Worm (Caenorhabditis elegans) whole organism, L4 larva: Measurements from ENCODE around the gene nhr-253.
A peak's percentile ranks its signal among the peaks of the same experiment; 100 is the strongest.

Source experiments
- F44E2.7 ChIP-seq: fragments of 200-800 bp; sonication (Bioruptor generic); IDR thresholded peaks from 2 replicates; pipeline ENCODE4 v2.1.2; 2022; ENCODE audit warnings: missing genetic modification characterization, missing compliant biosample characterization
- R02D3.7 ChIP-seq: fragments of 150-350 bp; sonication (generic microtip); optimal IDR thresholded peaks from 3 replicates; lab custom pipeline; 2014; ENCODE audit warnings: missing biosample characterization, missing genetic modification characterization
- T20F7.1 ChIP-seq: fragments of 200-800 bp; sonication (Bioruptor generic); optimal IDR thresholded peaks from 2 replicates; lab custom pipeline; 2018; ENCODE audit warnings: mild to moderate bottlenecking, missing genetic modification characterization, missing compliant biosample characterization
- T26A8.4 ChIP-seq: fragments of 200-800 bp; sonication (Bioruptor generic); IDR thresholded peaks from 2 replicates; pipeline ENCODE4 v1.3.6; 2022; ENCODE audit warnings: missing genetic modification characterization, missing compliant biosample characterization
- Y48G9A.11 ChIP-seq: fragments of 200-800 bp; sonication (Bioruptor generic); IDR thresholded peaks from 2 replicates; pipeline ENCODE4 v1.3.6; 2022; ENCODE audit warnings: missing genetic modification reagents, missing genetic modification characterization, missing compliant biosample characterization
- Y75B8A.6 ChIP-seq: fragments of 200-800 bp; sonication (Bioruptor generic); IDR thresholded peaks from 2 replicates; pipeline ENCODE4 v1.3.6; 2022; ENCODE audit warnings: missing genetic modification reagents, missing genetic modification characterization, missing compliant biosample characterization
- aly-2 ChIP-seq: sonication (generic microtip); optimal IDR thresholded peaks from 2 replicates; lab custom pipeline; 2018; ENCODE audit warnings: missing biosample characterization, missing genetic modification characterization
- ama-1 ChIP-seq: fragments of 150-350 bp; optimal IDR thresholded peaks from 2 replicates; lab custom pipeline; 2014; ENCODE audit warnings: inconsistent platforms, mixed read lengths
- arid-1 ChIP-seq: fragments of 200-800 bp; sonication (Bioruptor generic); conservative IDR thresholded peaks from 2 replicates; pipeline ENCODE4 v1.3.6; 2022; ENCODE audit warnings: missing genetic modification reagents, missing genetic modification characterization, missing compliant biosample characterization
- ceh-20 ChIP-seq: fragments of 200-800 bp; sonication (Bioruptor generic); IDR thresholded peaks from 2 replicates; pipeline ENCODE4 v1.3.6; 2022; ENCODE audit warnings: missing genetic modification reagents, missing genetic modification characterization, missing compliant biosample characterization
- ceh-28 ChIP-seq: fragments of 150-350 bp; optimal IDR thresholded peaks from 2 replicates; lab custom pipeline; 2014; ENCODE audit warnings: missing biosample characterization, missing genetic modification reagents, missing genetic modification characterization
- ceh-32 ChIP-seq: sonication (generic microtip); optimal IDR thresholded peaks from 2 replicates; lab custom pipeline; 2016; ENCODE audit warnings: mild to moderate bottlenecking, missing genetic modification characterization, missing compliant biosample characterization; ENCODE audit not compliant: poor library complexity
- ceh-44 ChIP-seq: fragments of 200-800 bp; sonication (Bioruptor generic); IDR thresholded peaks from 2 replicates; pipeline ENCODE4 v1.3.6; 2022; ENCODE audit warnings: missing genetic modification reagents, missing genetic modification characterization, missing compliant biosample characterization
- ceh-62 ChIP-seq: sonication (generic microtip); optimal IDR thresholded peaks from 2 replicates; lab custom pipeline; 2017; ENCODE audit warnings: missing biosample characterization, missing genetic modification characterization
- ces-1 ChIP-seq: fragments of 150-350 bp; sonication (generic microtip); optimal IDR thresholded peaks from 4 replicates; lab custom pipeline; 2014; ENCODE audit warnings: missing biosample characterization, missing genetic modification reagents, missing genetic modification characterization
- cey-2 ChIP-seq: sonication (generic microtip); optimal IDR thresholded peaks from 3 replicates; lab custom pipeline; 2017; ENCODE audit warnings: missing genetic modification characterization, mild to moderate bottlenecking, missing compliant biosample characterization, antibody characterized with exemption, borderline replicate concordance; ENCODE audit not compliant: insufficient read depth
- daf-19 ChIP-seq: fragments of 200-800 bp; sonication (Bioruptor generic); conservative IDR thresholded peaks from 2 replicates; pipeline ENCODE4 v1.3.6; 2022; ENCODE audit warnings: missing genetic modification characterization, missing compliant biosample characterization
- dmd-6 ChIP-seq: fragments of 200-800 bp; sonication (Bioruptor generic); IDR thresholded peaks from 2 replicates; pipeline ENCODE4 v1.3.6; 2022; ENCODE audit warnings: missing genetic modification reagents, missing genetic modification characterization, missing compliant biosample characterization
- duxl-1 ChIP-seq: sonication (generic microtip); optimal IDR thresholded peaks from 2 replicates; lab custom pipeline; 2016; ENCODE audit warnings: mild to moderate bottlenecking, missing genetic modification characterization, moderate library complexity, missing compliant biosample characterization; ENCODE audit not compliant: poor library complexity
- egl-27 ChIP-seq: sonication (generic microtip); optimal IDR thresholded peaks from 3 replicates; lab custom pipeline; 2017; ENCODE audit warnings: missing biosample characterization, missing genetic modification reagents, missing genetic modification characterization
- egl-43 ChIP-seq: fragments of 200-800 bp; sonication (Bioruptor generic); IDR thresholded peaks from 2 replicates; pipeline ENCODE4 v1.3.6; 2022; ENCODE audit warnings: missing genetic modification reagents, missing genetic modification characterization, missing compliant biosample characterization
- hif-1 ChIP-seq, 2 experiments: sonication (generic microtip); optimal IDR thresholded peaks; 2 replicates each; lab custom pipeline; 2016 to 2017; ENCODE audit warnings: missing compliant biosample characterization in 2 of 2, missing genetic modification characterization in 2 of 2, missing genetic modification reagents in 2 of 2, missing genotype in 2 of 2, mild to moderate bottlenecking in 1 of 2
- hlh-11 ChIP-seq: fragments of 200-800 bp; sonication (Bioruptor generic); optimal IDR thresholded peaks from 2 replicates; lab custom pipeline; 2018; ENCODE audit warnings: mild to moderate bottlenecking, missing genetic modification characterization, missing compliant biosample characterization
- hlh-30 ChIP-seq: sonication (generic microtip); optimal IDR thresholded peaks from 2 replicates; lab custom pipeline; 2017; ENCODE audit warnings: antibody characterized with exemption, mild to moderate bottlenecking, missing genetic modification characterization, missing compliant biosample characterization; ENCODE audit not compliant: insufficient read depth
- lim-7 ChIP-seq: fragments of 200-800 bp; sonication (Bioruptor generic); IDR thresholded peaks from 2 replicates; pipeline ENCODE4 v1.3.6; 2022; ENCODE audit warnings: missing genetic modification characterization, missing compliant biosample characterization
- lin-15B ChIP-seq: fragments of 150-350 bp; sonication (generic microtip); optimal IDR thresholded peaks from 3 replicates; lab custom pipeline; 2014; ENCODE audit warnings: missing biosample characterization, missing genetic modification characterization
- lir-3 ChIP-seq: sonication (generic microtip); optimal IDR thresholded peaks from 2 replicates; lab custom pipeline; 2016; ENCODE audit warnings: mild to moderate bottlenecking, missing genetic modification characterization, missing compliant biosample characterization
- lsy-2 ChIP-seq, 2 experiments: fragments of 150-350 bp in 1 of 2; sonication (generic microtip) in 1 of 2; optimal IDR thresholded peaks; 2 replicates each; lab custom pipeline; 2014 to 2017; ENCODE audit warnings: missing biosample characterization in 2 of 2, missing genetic modification characterization in 2 of 2
- mdt-29 ChIP-seq: fragments of 200-800 bp; sonication (Bioruptor generic); IDR thresholded peaks from 2 replicates; pipeline ENCODE4 v1.3.6; 2022; ENCODE audit warnings: missing genetic modification reagents, missing genetic modification characterization, missing compliant biosample characterization
- mxl-2 ChIP-seq: fragments of 200-800 bp; sonication (Bioruptor generic); conservative IDR thresholded peaks from 2 replicates; pipeline ENCODE4 v1.3.6; 2022; ENCODE audit warnings: missing genetic modification reagents, missing genetic modification characterization, missing compliant biosample characterization
- mxl-3 ChIP-seq: fragments of 200-800 bp; sonication (Bioruptor generic); optimal IDR thresholded peaks from 2 replicates; lab custom pipeline; 2018; ENCODE audit warnings: mild to moderate bottlenecking, missing genetic modification characterization, missing compliant biosample characterization
- nhr-102 ChIP-seq: sonication (generic microtip); optimal IDR thresholded peaks from 2 replicates; lab custom pipeline; 2016; ENCODE audit warnings: mild to moderate bottlenecking, missing genetic modification characterization, moderate library complexity, missing compliant biosample characterization
- nhr-48 ChIP-seq: sonication (generic microtip); optimal IDR thresholded peaks from 2 replicates; lab custom pipeline; 2016; ENCODE audit warnings: mild to moderate bottlenecking, missing genetic modification characterization, missing compliant biosample characterization
- nhr-76 ChIP-seq: fragments of 150-350 bp; optimal IDR thresholded peaks from 2 replicates; lab custom pipeline; 2014; ENCODE audit warnings: missing biosample characterization, missing genetic modification characterization
- nhr-77 ChIP-seq: fragments of 150-350 bp; optimal IDR thresholded peaks from 2 replicates; lab custom pipeline; 2014; ENCODE audit warnings: missing biosample characterization, missing genetic modification characterization
- pha-4 ChIP-seq, 2 experiments: fragments of 150-350 bp in 1 of 2; fragments of 200-800 bp in 1 of 2; sonication (Bioruptor generic) in 1 of 2; IDR thresholded peaks in 1 of 2; optimal IDR thresholded peaks in 1 of 2; 2 replicates each; pipeline versions ENCODE4 v1.3.6 to Lab custom; 2014 to 2022; ENCODE audit warnings: missing genetic modification characterization in 2 of 2, missing genetic modification reagents in 2 of 2, missing biosample characterization in 1 of 2, missing compliant biosample characterization in 1 of 2
- pqm-1 ChIP-seq: sonication (generic microtip); optimal IDR thresholded peaks from 2 replicates; lab custom pipeline; 2017; ENCODE audit warnings: missing biosample characterization, missing genetic modification characterization
- rbr-2 ChIP-seq: sonication (generic microtip); optimal IDR thresholded peaks from 2 replicates; lab custom pipeline; 2016; ENCODE audit warnings: missing genotype, missing genetic modification characterization, missing compliant biosample characterization
- sdz-12 ChIP-seq: fragments of 200-800 bp; sonication (Bioruptor generic); optimal IDR thresholded peaks from 2 replicates; lab custom pipeline; 2018; ENCODE audit warnings: mild to moderate bottlenecking, missing genetic modification characterization, missing compliant biosample characterization
- skn-1 ChIP-seq: fragments of 150-350 bp; optimal IDR thresholded peaks from 2 replicates; lab custom pipeline; 2014; ENCODE audit warnings: missing biosample characterization, missing genetic modification characterization
- tag-97 ChIP-seq: fragments of 200-800 bp; sonication (Bioruptor generic); IDR thresholded peaks from 2 replicates; pipeline ENCODE4 v1.3.6; 2022; ENCODE audit warnings: missing genetic modification characterization, missing compliant biosample characterization
- tra-1 ChIP-seq: fragments of 200-800 bp; sonication (Bioruptor generic); IDR thresholded peaks from 2 replicates; pipeline ENCODE4 v1.3.6; 2022; ENCODE audit warnings: missing genetic modification reagents, missing genetic modification characterization, missing compliant biosample characterization
- unc-130 ChIP-seq: sonication (generic microtip); optimal IDR thresholded peaks from 2 replicates; lab custom pipeline; 2016; ENCODE audit warnings: missing genetic modification reagents, missing genetic modification characterization, missing compliant biosample characterization
- zfp-3 ChIP-seq: fragments of 200-800 bp; sonication (Bioruptor generic); conservative IDR thresholded peaks from 2 replicates; pipeline ENCODE4 v1.3.6; 2022; ENCODE audit warnings: missing genetic modification reagents, missing genetic modification characterization, missing compliant biosample characterization
- zip-2 ChIP-seq: fragments of 150-350 bp; optimal IDR thresholded peaks from 2 replicates; lab custom pipeline; 2014; ENCODE audit warnings: missing biosample characterization, missing genetic modification characterization

Gene nhr-253

ce11 chrV:396309-396708 lies at the start of gene nhr-253:
Gene nhr-253 (plus strand): TSS chrV:396593.
- TF ChIP-seq ceh-62 (tag; lab: Kevin White, UChicago) (no peak), skn-1 (tag; lab: Kevin White, UChicago) (no peak), R02D3.7 (tag; lab: Kevin White, UChicago) (no peak), egl-27 (tag; lab: Kevin White, UChicago) (no peak), mdt-29 (GFP tag; lab: Robert Waterston, UW) (no peak), T26A8.4 (GFP tag; lab: Robert Waterston, UW) (no peak), lsy-2 (tag; optimal IDR thresholded peaks at IDR 0.05; lab: Kevin White, UChicago) (no peak), pqm-1 (tag; lab: Kevin White, UChicago) (no peak)

DNA sequence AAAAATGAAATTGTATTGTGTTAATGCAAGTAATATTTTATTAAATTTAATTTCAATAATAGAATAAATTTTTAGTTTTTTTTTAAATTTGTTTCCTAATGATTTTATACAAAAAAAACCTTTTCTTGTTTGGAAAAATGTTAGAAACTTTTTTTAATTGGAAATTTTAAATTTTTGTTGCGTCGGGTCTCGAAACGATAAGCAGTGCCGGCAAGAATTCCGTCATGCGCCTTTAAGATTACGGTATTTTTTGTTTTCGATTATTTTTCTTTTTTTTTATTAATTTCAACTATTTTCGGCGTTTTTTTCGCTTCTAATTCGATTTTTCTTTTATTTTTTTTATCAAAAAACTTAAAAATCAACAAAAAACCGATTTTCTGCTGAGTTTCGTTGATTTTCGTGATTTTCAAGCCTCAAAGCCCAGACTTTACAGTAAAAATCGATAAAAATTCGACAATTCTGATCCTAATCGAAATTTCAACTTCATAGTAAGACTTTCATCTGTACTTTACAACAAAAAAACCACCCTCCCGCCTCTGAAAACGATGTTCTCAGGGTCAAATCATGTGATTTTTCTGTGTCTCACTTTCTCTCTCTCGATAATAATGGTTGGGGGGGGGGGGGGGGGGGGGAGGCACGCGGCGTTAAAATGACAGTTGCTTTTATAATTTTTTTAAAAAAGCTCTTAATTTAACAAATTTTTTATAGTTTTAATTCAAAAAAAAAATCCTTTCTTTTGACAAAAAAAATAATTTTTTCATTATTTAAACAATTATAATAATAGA lies 48.6 kb upstream of the nhr-253 start:
- TF ChIP-seq hlh-11 (tag; lab: Kevin White, UChicago) (peak; percentile 70), Y48G9A.11 (no peak), tag-97 (GFP tag; lab: Robert Waterston, UW) (no peak), sdz-12 (GFP tag; lab: Kevin White, UChicago) (no peak), dmd-6 (GFP tag; lab: Robert Waterston, UW) (peak; percentile 17; the same call in 1 of the 2 replicates), hlh-30 (tag; lab: Kevin White, UChicago) (peak; percentile 5)

DNA sequence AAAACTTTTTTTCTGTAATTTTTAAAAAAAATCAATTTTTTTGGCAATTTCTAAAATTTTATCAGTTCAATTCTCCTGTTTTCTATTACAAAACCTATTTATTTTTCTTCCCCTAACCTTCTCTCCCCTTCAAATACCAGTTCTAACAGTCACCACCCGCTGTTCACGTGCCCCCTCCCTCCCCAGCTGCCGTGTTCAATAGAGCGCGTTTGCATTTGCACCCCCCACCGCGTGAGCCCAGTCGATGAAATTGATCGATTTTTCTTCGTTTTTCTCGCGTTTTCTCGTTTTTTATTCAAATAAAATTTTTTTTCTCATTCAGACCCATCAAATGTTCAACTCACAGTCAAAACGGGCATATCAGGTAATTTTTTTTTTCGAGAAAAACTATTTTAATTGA lies 47.3 kb upstream of the nhr-253 start, which contains the start of gene atg-9:
TSS of gene atg-9 (plus strand) at position 332 of the 400 bp plus-strand sequence.
- no peak for TF ChIP-seq tra-1 (GFP tag; lab: Robert Waterston, UW)
- no peak for TF ChIP-seq T20F7.1 (GFP tag; lab: Kevin White, UChicago)
- TF ChIP-seq egl-43 = no peak
- no peak for TF ChIP-seq lir-3 (tag; lab: Kevin White, UChicago)
- TF ChIP-seq nhr-76 (tag; lab: Kevin White, UChicago) = no peak
- TF ChIP-seq ceh-28 (tag; lab: Kevin White, UChicago) = no peak
- TF ChIP-seq rbr-2 (tag; lab: Kevin White, UChicago) = peak; percentile 46
- TF ChIP-seq ceh-20 (GFP tag; lab: Robert Waterston, UW) = no peak
- TF ChIP-seq lim-7 (GFP tag; lab: Robert Waterston, UW) = peak; percentile 55; the same call in 1 of the 2 replicates
- TF ChIP-seq duxl-1 (tag; lab: Kevin White, UChicago) = no peak
- peak; percentile 61 for TF ChIP-seq dmd-6 (GFP tag; lab: Robert Waterston, UW)
- 0 out of 2 replicates have a peak, but pooled peaks have one; percentile 59 for TF ChIP-seq zfp-3
- TF ChIP-seq lin-15B (tag; lab: Kevin White, UChicago) = no peak
- peak; percentile 46; the same call in 1 of the 2 replicates for TF ChIP-seq arid-1 (GFP tag; lab: Robert Waterston, UW)
- TF ChIP-seq pha-4 (GFP tag; IDR thresholded peaks at IDR 0.05; lab: Robert Waterston, UW) = peak; percentile 63; the same call in 1 of the 2 replicates
- no peak for TF ChIP-seq pha-4 (tag; optimal IDR thresholded peaks at IDR 0.05; lab: Kevin White, UChicago)
- TF ChIP-seq ces-1 (GFP tag; lab: Kevin White, UChicago) = no peak
- TF ChIP-seq ceh-44 = no peak
- TF ChIP-seq unc-130 (GFP tag; lab: Kevin White, UChicago) = no peak
- no peak for TF ChIP-seq nhr-48 (tag; lab: Kevin White, UChicago)
- peak; percentile 68; the same call in 1 of the 2 replicates for TF ChIP-seq Y75B8A.6 (GFP tag; lab: Robert Waterston, UW)
- peak; percentile 51 for TF ChIP-seq ama-1
- TF ChIP-seq nhr-77 (tag; lab: Kevin White, UChicago) = peak; percentile 84
- peak; percentile 83 for TF ChIP-seq mxl-3 (GFP tag; lab: Kevin White, UChicago)
- TF ChIP-seq zip-2 = no peak
- peak in 1 of 2 experiments; percentile 59 for TF ChIP-seq hif-1 (tag; optimal IDR thresholded peaks at IDR 0.05; lab: Kevin White, UChicago)
- no peak for TF ChIP-seq F44E2.7 (GFP tag; lab: Robert Waterston, UW)
- TF ChIP-seq cey-2 = no peak
- TF ChIP-seq aly-2 (tag; lab: Kevin White, UChicago) = no peak
- peak; percentile 28 for TF ChIP-seq nhr-102
- TF ChIP-seq ceh-32 (tag; lab: Kevin White, UChicago) = no peak
- TF ChIP-seq mxl-2 (GFP tag; lab: Robert Waterston, UW) = peak; percentile 58; the same call in 1 of the 2 replicates
- no peak for TF ChIP-seq ceh-62 (tag; lab: Kevin White, UChicago)
- no peak for TF ChIP-seq daf-19
